Fruit fly (Drosophila melanogaster) whole organism, prepupa: ENCODE measurements around the gene CG6980.

Experiments used
- Blimp-1 ChIP-seq: fragments of 200-800 bp; sonication (Bioruptor generic); optimal IDR thresholded peaks from 3 replicates; lab custom pipeline; 2017; ENCODE audit warnings: missing biosample characterization, missing genetic modification characterization, mild to moderate bottlenecking, moderate library complexity, missing genetic modification reagents
- CG10631 ChIP-seq: fragments of 200-800 bp; sonication (Bioruptor generic); optimal IDR thresholded peaks from 2 replicates; lab custom pipeline; 2016; ENCODE audit warnings: missing biosample characterization, missing genetic modification characterization
- CG16779 ChIP-seq: fragments of 200-800 bp; sonication (Bioruptor generic); optimal IDR thresholded peaks from 3 replicates; lab custom pipeline; 2017; ENCODE audit warnings: missing biosample characterization, mild to moderate bottlenecking, missing genetic modification characterization
- CG6792 ChIP-seq: fragments of 200-800 bp; sonication (Bioruptor generic); optimal IDR thresholded peaks from 3 replicates; lab custom pipeline; 2016; ENCODE audit warnings: missing biosample characterization, missing genetic modification characterization
- CG6854 ChIP-seq: fragments of 200-800 bp; sonication (Bioruptor generic); optimal IDR thresholded peaks from 2 replicates; lab custom pipeline; 2017; ENCODE audit warnings: missing biosample characterization, mild to moderate bottlenecking, missing genetic modification characterization
- Gug ChIP-seq: fragments of 200-800 bp; sonication (Bioruptor generic); IDR thresholded peaks from 2 replicates; pipeline ENCODE4 v1.3.6; 2022; ENCODE audit warnings: missing biosample characterization, missing genetic modification characterization
- Hr39 ChIP-seq: fragments of 200-800 bp; sonication (Bioruptor generic); optimal IDR thresholded peaks from 2 replicates; lab custom pipeline; 2016; ENCODE audit warnings: missing biosample characterization, missing genetic modification characterization
- acj6 ChIP-seq: fragments of 200-800 bp; sonication (Bioruptor generic); optimal IDR thresholded peaks from 3 replicates; lab custom pipeline; 2016; ENCODE audit warnings: missing biosample characterization, missing genetic modification characterization
- spab ChIP-seq: fragments of 200-800 bp; sonication (Bioruptor generic); optimal IDR thresholded peaks from 2 replicates; lab custom pipeline; 2017; ENCODE audit warnings: missing biosample characterization, mild to moderate bottlenecking, missing genetic modification characterization, missing genetic modification reagents

DNA sequence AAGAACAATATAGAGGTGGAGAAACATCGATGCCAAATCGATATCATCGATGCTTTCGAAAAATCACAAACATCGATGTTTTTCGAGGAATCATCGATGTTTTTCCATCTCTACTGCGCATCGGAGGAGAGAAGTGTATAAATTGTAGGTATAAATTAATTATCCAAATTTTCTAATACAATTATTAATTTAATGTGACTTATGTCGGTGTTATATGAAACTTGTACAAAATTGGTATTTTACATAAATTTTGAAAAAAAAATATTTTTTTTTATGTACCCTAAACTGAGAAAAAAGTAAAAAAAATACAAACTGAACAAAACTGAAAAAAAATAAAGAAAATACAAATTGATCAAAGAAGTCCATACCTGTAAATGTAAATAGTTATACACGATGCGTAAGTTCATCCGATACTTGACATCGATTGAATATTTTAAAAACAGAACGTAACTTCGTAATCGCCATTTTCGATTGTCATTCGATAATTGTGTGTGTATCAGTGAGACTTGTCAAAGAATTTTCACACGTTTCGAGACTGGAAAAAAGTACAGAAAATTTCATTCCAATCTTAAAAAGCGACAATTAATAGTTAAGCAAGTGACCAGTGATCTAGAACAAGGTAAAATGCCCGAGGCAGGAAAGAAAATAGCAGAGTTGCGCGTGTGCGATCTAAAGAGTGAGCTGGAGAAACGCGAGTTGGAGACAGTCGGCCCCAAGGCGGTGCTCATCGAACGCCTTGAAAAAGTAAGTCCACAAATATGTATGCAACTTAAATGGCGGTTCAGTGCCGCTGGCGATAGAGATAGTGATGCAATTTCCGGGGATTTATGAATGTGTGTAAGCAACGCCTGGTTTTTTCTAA, 9.8 kb downstream of the CG6980 start, which contains the start of the genes CG5808 and Saf-B:
- no peak for TF ChIP-seq spab (GFP tag; lab: Kevin White, UChicago)
- TF ChIP-seq CG6792 (GFP tag; lab: Kevin White, UChicago), result no peak
- no peak for TF ChIP-seq CG6854 (GFP tag; lab: Kevin White, UChicago)
- no peak for TF ChIP-seq acj6 (GFP tag; lab: Kevin White, UChicago)
- no peak for TF ChIP-seq Hr39 (GFP tag; lab: Kevin White, UChicago)
- TF ChIP-seq CG16779 (tag; lab: Kevin White, UChicago), result no peak
- no peak for TF ChIP-seq Blimp-1 (GFP tag; lab: Kevin White, UChicago)
- TF ChIP-seq CG10631 (GFP tag; lab: Kevin White, UChicago), result no peak
- no peak for TF ChIP-seq Gug (GFP tag; lab: Robert Waterston, UW)
